Fruit fly (Drosophila melanogaster) whole organism, pupa: ENCODE results near the gene kdn.

Source experiments
- CG13204 ChIP-seq: fragments of 200-800 bp; sonication (Bioruptor generic); optimal IDR thresholded peaks from 2 replicates; lab custom pipeline; 2018; ENCODE audit warnings: missing biosample characterization, mild to moderate bottlenecking, missing genetic modification characterization, moderate library complexity
- CG14655 ChIP-seq: fragments of 200-800 bp; sonication (Bioruptor generic); optimal IDR thresholded peaks from 3 replicates; lab custom pipeline; 2017; ENCODE audit warnings: mild to moderate bottlenecking, missing biosample characterization, missing genetic modification reagents, missing genetic modification characterization
- CG17806 ChIP-seq: fragments of 200-800 bp; sonication (Bioruptor generic); optimal IDR thresholded peaks from 2 replicates; lab custom pipeline; 2018; ENCODE audit warnings: missing biosample characterization, mild to moderate bottlenecking, missing genetic modification characterization, moderate library complexity
- CG32121 ChIP-seq: fragments of 200-800 bp; sonication (Bioruptor generic); IDR thresholded peaks from 2 replicates; pipeline ENCODE4 v1.3.6; 2022; ENCODE audit warnings: missing biosample characterization, missing genetic modification characterization
- CG34367 ChIP-seq: fragments of 200-800 bp; sonication (Bioruptor generic); optimal IDR thresholded peaks from 2 replicates; lab custom pipeline; 2018; ENCODE audit warnings: missing biosample characterization, mild to moderate bottlenecking, missing genetic modification characterization
- CG8159 ChIP-seq: fragments of 200-800 bp; sonication (Bioruptor generic); optimal IDR thresholded peaks from 3 replicates; lab custom pipeline; 2018; ENCODE audit warnings: missing biosample characterization, mild to moderate bottlenecking, missing genetic modification characterization, moderate library complexity
- CG9948 ChIP-seq: fragments of 200-800 bp; sonication (Bioruptor generic); optimal IDR thresholded peaks from 2 replicates; lab custom pipeline; 2018; ENCODE audit warnings: missing biosample characterization, mild to moderate bottlenecking, missing genetic modification characterization, moderate library complexity
- D1 ChIP-seq: fragments of 200-800 bp; sonication (Bioruptor generic); optimal IDR thresholded peaks from 2 replicates; lab custom pipeline; 2018; ENCODE audit warnings: missing biosample characterization, mild to moderate bottlenecking, missing genetic modification characterization, moderate library complexity
- EcR ChIP-seq: fragments of 200-800 bp; sonication (Bioruptor generic); optimal IDR thresholded peaks from 3 replicates; lab custom pipeline; 2019; ENCODE audit warnings: missing biosample characterization, missing genetic modification characterization, mild to moderate bottlenecking, moderate library complexity, missing genetic modification reagents
- Pif1A ChIP-seq: fragments of 200-800 bp; sonication (Bioruptor generic); optimal IDR thresholded peaks from 3 replicates; lab custom pipeline; 2016; ENCODE audit warnings: missing biosample characterization, missing genetic modification characterization
- Snoo ChIP-seq: fragments of 200-800 bp; sonication (Bioruptor generic); optimal IDR thresholded peaks from 3 replicates; lab custom pipeline; 2017; ENCODE audit warnings: missing biosample characterization, mild to moderate bottlenecking, missing genetic modification characterization, inconsistent platforms
- fd96Ca ChIP-seq: fragments of 200-800 bp; sonication (Bioruptor generic); IDR thresholded peaks from 3 replicates; pipeline ENCODE4 v1.3.6; 2022; ENCODE audit warnings: missing biosample characterization, missing genetic modification characterization
- gl ChIP-seq: fragments of 200-800 bp; sonication (Bioruptor generic); optimal IDR thresholded peaks from 2 replicates; lab custom pipeline; 2018; ENCODE audit warnings: missing biosample characterization, mild to moderate bottlenecking, missing genetic modification characterization
- rn ChIP-seq: fragments of 200-800 bp; sonication (Bioruptor generic); IDR thresholded peaks from 2 replicates; pipeline ENCODE4 v1.3.6; 2022; ENCODE audit warnings: missing biosample characterization, missing genetic modification characterization

dm6 chrX:6355090-6355679 is 4.8 kb downstream of the kdn start:
- TF ChIP-seq CG34367: no peak
- TF ChIP-seq CG9948 (tag; lab: Kevin White, UChicago): no peak
- no peak for TF ChIP-seq Pif1A (GFP tag; lab: Kevin White, UChicago)
- TF ChIP-seq D1 (tag; lab: Kevin White, UChicago): no peak
- TF ChIP-seq EcR: no peak
- TF ChIP-seq CG8159 (tag; lab: Kevin White, UChicago): no peak
- TF ChIP-seq CG32121 (GFP tag; lab: Robert Waterston, UW): no peak
- no peak for TF ChIP-seq fd96Ca
- TF ChIP-seq Snoo (tag; lab: Kevin White, UChicago): no peak
- no peak for TF ChIP-seq gl
- no peak for TF ChIP-seq CG17806 (tag; lab: Kevin White, UChicago)
- TF ChIP-seq CG14655 (GFP tag; lab: Kevin White, UChicago): no peak
- no peak for TF ChIP-seq rn
- no peak for TF ChIP-seq CG13204 (GFP tag; lab: Kevin White, UChicago)
